Fruit fly (Drosophila melanogaster) whole organism, prepupa: ENCODE data around the gene Gdap1.

Source experiments
- CG8632 ChIP-seq: fragments of 200-800 bp; sonication (Bioruptor generic); optimal IDR thresholded peaks from 3 replicates; lab custom pipeline; 2016; ENCODE audit warnings: missing biosample characterization, missing genetic modification characterization
- Lpt ChIP-seq: fragments of 200-800 bp; sonication (Bioruptor generic); optimal IDR thresholded peaks from 3 replicates; lab custom pipeline; 2016; ENCODE audit warnings: missing biosample characterization, missing genetic modification characterization
- pdm3 ChIP-seq: fragments of 200-800 bp; sonication (Bioruptor generic); optimal IDR thresholded peaks from 3 replicates; lab custom pipeline; 2016; ENCODE audit warnings: missing biosample characterization, missing genetic modification characterization

DNA sequence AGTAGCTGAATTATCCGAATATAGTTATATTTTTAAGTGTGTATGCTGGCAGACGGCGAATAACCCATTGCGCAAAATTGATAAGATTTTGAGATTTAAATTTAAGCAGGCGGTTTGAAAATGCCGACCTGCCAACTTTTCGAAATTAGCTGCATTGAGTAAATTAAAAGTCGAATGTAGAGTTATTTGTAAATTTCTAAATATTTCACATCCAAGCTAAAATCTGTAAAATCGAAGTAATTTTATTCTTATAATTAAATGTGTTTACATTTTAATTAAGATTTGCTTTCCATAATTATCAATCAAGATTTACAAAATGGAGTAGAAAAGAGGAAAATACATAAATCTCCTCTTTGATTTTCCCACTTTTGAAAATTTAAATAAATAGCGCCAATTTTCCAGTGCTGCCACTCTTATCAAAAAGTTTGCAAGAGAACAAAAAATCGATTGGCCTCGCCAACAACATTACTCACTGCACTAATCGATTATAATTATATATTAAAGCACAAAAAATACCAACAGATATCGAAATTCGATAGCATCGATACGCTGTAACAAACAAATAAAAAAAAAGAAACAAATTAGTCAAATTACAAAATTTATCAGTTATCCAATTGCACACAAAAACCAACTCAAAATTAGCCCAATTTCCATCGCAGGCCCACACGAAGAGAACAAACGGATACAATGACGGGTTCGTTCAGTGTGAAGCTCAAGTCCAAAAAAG lies 7.9 kb upstream of the Gdap1 start, which contains the start of gene Yod1:
- TF ChIP-seq pdm3 (GFP tag; lab: Kevin White, UChicago) (no peak), Lpt (GFP tag; lab: Kevin White, UChicago) (no peak), CG8632 (GFP tag; lab: Kevin White, UChicago) (no peak)
